Fruit fly (Drosophila melanogaster): ENCODE results near the gene CG32037.

The CG32037 gene

DNA sequence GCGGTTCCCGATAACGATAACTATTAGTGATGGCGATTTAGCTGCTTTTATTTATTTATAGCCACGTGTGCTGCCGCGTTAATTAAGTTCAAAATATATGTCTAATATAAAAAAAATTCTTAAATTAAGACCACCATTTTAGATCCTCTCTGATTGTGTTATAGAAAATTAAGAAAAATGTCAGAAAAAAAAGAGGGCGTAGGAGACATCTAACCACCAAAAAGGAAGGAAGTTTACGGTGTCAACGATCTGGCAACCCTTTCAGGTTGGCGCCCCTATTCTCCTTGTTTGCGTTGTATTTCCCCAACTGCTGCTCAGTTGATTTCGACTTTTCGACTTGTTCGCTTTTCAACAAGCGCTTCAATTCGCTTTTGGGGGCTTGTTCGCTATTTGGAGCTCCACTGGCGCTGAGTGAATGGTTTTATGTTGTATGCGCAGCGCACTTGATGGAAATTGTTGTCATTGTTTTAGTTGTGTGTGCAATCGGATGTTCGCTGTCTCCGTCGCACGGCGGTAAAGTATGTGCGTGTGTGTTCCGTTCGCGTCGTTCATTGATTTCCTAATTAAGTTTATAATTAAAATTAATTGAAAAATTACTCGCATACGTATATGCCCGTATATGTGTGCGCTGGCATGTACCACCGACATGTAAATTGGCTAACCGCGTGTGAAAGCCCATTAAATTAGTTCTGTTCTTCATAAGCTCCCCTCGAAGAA is 31.1 kb downstream of the CG32037 start, which contains the start of the genes CG3434 and CG44838 (continued):
- TF ChIP-seq Mad (GFP tag; optimal IDR thresholded peaks at IDR 0.05) (peak; percentile 82), CG13894 (tag; optimal IDR thresholded peaks at IDR 0.05) (peak; percentile 85), crc (GFP tag; optimal IDR thresholded peaks at IDR 0.05) (peak; percentile 39), Elba2 (GFP tag; optimal IDR thresholded peaks at IDR 0.05) (peak; percentile 67), NFAT (GFP tag; IDR thresholded peaks at IDR 0.05) (peak; percentile 56), CG2116 (GFP tag; optimal IDR thresholded peaks at IDR 0.05) (peak; percentile 88), Med (GFP tag) (peak; percentile 92), insv (GFP tag; optimal IDR thresholded peaks at IDR 0.05) (peak in 1 of 2 experiments; percentile 61), bigmax (GFP tag; optimal IDR thresholded peaks at IDR 0.05) (peak; percentile 50), Doc3 (GFP tag; IDR thresholded peaks at IDR 0.05; ENCODE audit: partially characterized antibody) (no peak), Mes4 (GFP tag; optimal IDR thresholded peaks at IDR 0.05) (peak; percentile 68), Stat92E (GFP tag; optimal IDR thresholded peaks at IDR 0.05) (peak in 1 of 3 experiments; percentile 54), wor (GFP tag; IDR thresholded peaks at IDR 0.05) (peak; percentile 61), CG10321 (GFP tag; IDR thresholded peaks at IDR 0.05) (no peak), Fer1 (GFP tag; optimal IDR thresholded peaks at IDR 0.05) (peak; percentile 86), CG8478 (optimal IDR thresholded peaks at IDR 0.05) (no peak), CG4360 (GFP tag; IDR thresholded peaks at IDR 0.05) (0 out of 2 replicates have a peak, but pooled peaks have one; percentile 34), MESR4 (GFP tag; optimal IDR thresholded peaks at IDR 0.05) (no peak), CG14441 (GFP tag; IDR thresholded peaks at IDR 0.05) (peak; percentile 76), CG2129 (GFP tag; IDR thresholded peaks at IDR 0.05; ENCODE audit: partially characterized antibody) (no peak), Eip74EF (GFP tag; optimal IDR thresholded peaks at IDR 0.05) (peak in 1 of 2 experiments; percentile 77), CG12155 (GFP tag; optimal IDR thresholded peaks at IDR 0.05) (peak; percentile 86), gt (GFP tag; IDR thresholded peaks at IDR 0.05) (no peak), en (GFP tag; optimal IDR thresholded peaks at IDR 0.05) (no peak), CG9876 (GFP tag; optimal IDR thresholded peaks at IDR 0.05) (peak; percentile 35), ham (GFP tag; IDR thresholded peaks at IDR 0.05) (no peak), Deaf1 (tag; optimal IDR thresholded peaks at IDR 0.05) (peak; percentile 58), esg (GFP tag; conservative IDR thresholded peaks at IDR 0.05) (peak; percentile 65), oc (tag; optimal IDR thresholded peaks at IDR 0.05) (peak; percentile 49), CG1602 (GFP tag; optimal IDR thresholded peaks at IDR 0.05) (peak; percentile 75), CG7372 (GFP tag; IDR thresholded peaks at IDR 0.05) (peak; percentile 57; the same call in 1 of the 2 replicates), CG30431 (GFP tag; optimal IDR thresholded peaks at IDR 0.05) (peak; percentile 41), gfzf (GFP tag; optimal IDR thresholded peaks at IDR 0.05) (peak; percentile 16), CG8924 (tag; optimal IDR thresholded peaks at IDR 0.05) (peak; percentile 89), grn (GFP tag; optimal IDR thresholded peaks at IDR 0.05) (peak; percentile 48), Gsc (GFP tag; IDR thresholded peaks at IDR 0.05) (no peak; the same call in 1 of the 2 replicates), p53 (GFP tag; optimal IDR thresholded peaks at IDR 0.05) (peak; percentile 39), CG6689 (GFP tag; IDR thresholded peaks at IDR 0.05) (peak; percentile 73), CG4617 (GFP tag; optimal IDR thresholded peaks at IDR 0.05; ENCODE audit: borderline replicate concordance) (peak; percentile 81), row (GFP tag; IDR thresholded peaks at IDR 0.05) (peak; percentile 94), CG4707 (GFP tag; optimal IDR thresholded peaks at IDR 0.05) (no peak), hbn (GFP tag; IDR thresholded peaks at IDR 0.05; ENCODE audit: partially characterized antibody) (no peak), sna (GFP tag; IDR thresholded peaks at IDR 0.05; ENCODE audit: partially characterized antibody) (no peak), CG17568 (GFP tag; optimal IDR thresholded peaks at IDR 0.05) (peak; percentile 64), Ravus (GFP tag; IDR thresholded peaks at IDR 0.05) (no peak; the same call in 1 of the 2 replicates), CG2678 (tag; optimal IDR thresholded peaks at IDR 0.05) (peak; percentile 83), CG4282 (GFP tag; optimal IDR thresholded peaks at IDR 0.05) (peak; percentile 48), tio (GFP tag; optimal IDR thresholded peaks at IDR 0.05) (peak; percentile 70), CG12299 (tag; optimal IDR thresholded peaks at IDR 0.05) (peak; percentile 74)

Data from whole organism, embryonic.